Worm (Caenorhabditis elegans) whole organism, late embryonic: Measurements from ENCODE around the gene srx-62.

Source experiments
- C08G9.2 ChIP-seq: sonication (generic microtip); optimal IDR thresholded peaks from 2 replicates; lab custom pipeline; 2016; ENCODE audit warnings: mild to moderate bottlenecking, missing genetic modification characterization, moderate library complexity, missing compliant biosample characterization
- K02D7.2 ChIP-seq: sonication (generic microtip); optimal IDR thresholded peaks from 2 replicates; lab custom pipeline; 2017; ENCODE audit warnings: mild to moderate bottlenecking, missing genetic modification characterization, missing compliant biosample characterization
- ama-1 ChIP-seq: fragments of 150-350 bp; optimal IDR thresholded peaks from 2 replicates; lab custom pipeline; 2014
- ceh-18 ChIP-seq: sonication (generic microtip); optimal IDR thresholded peaks from 2 replicates; lab custom pipeline; 2016; ENCODE audit warnings: missing genetic modification characterization, missing compliant biosample characterization
- ceh-19 ChIP-seq: fragments of 200-800 bp; sonication (Bioruptor generic); optimal IDR thresholded peaks from 2 replicates; lab custom pipeline; 2018; ENCODE audit warnings: mild to moderate bottlenecking, missing genetic modification characterization, missing compliant biosample characterization
- ceh-48 ChIP-seq: sonication (generic microtip); optimal IDR thresholded peaks from 2 replicates; lab custom pipeline; 2016; ENCODE audit warnings: missing genetic modification characterization, inconsistent platforms, missing compliant biosample characterization
- ceh-6 ChIP-seq: fragments of 200-800 bp; sonication (Bioruptor generic); optimal IDR thresholded peaks from 2 replicates; lab custom pipeline; 2018; ENCODE audit warnings: mild to moderate bottlenecking, missing genetic modification characterization, missing compliant biosample characterization
- ceh-9 ChIP-seq: sonication (generic microtip); optimal IDR thresholded peaks from 2 replicates; lab custom pipeline; 2016; ENCODE audit warnings: mild to moderate bottlenecking, missing genetic modification characterization, inconsistent platforms, missing compliant biosample characterization
- dmd-4 ChIP-seq: sonication (generic microtip); optimal IDR thresholded peaks from 2 replicates; lab custom pipeline; 2016; ENCODE audit warnings: borderline replicate concordance, missing genetic modification characterization, missing compliant biosample characterization
- dve-1 ChIP-seq: sonication (generic microtip); optimal IDR thresholded peaks from 2 replicates; lab custom pipeline; 2017; ENCODE audit warnings: antibody characterized with exemption, mild to moderate bottlenecking, missing genetic modification characterization, missing compliant biosample characterization
- elt-2 ChIP-seq: sonication (generic microtip); optimal IDR thresholded peaks from 2 replicates; lab custom pipeline; 2016; ENCODE audit warnings: missing genetic modification reagents, missing genetic modification characterization, missing compliant biosample characterization
- elt-4 ChIP-seq: sonication (generic microtip); optimal IDR thresholded peaks from 2 replicates; lab custom pipeline; 2016; ENCODE audit warnings: missing genetic modification characterization, missing compliant biosample characterization
- eyg-1 ChIP-seq: sonication (generic microtip); optimal IDR thresholded peaks from 2 replicates; lab custom pipeline; 2016; ENCODE audit warnings: missing genotype, missing genetic modification characterization, missing compliant biosample characterization
- fax-1 ChIP-seq: sonication (generic microtip); optimal IDR thresholded peaks from 2 replicates; lab custom pipeline; 2016; ENCODE audit warnings: missing genotype, missing genetic modification characterization, missing compliant biosample characterization
- fkh-10 ChIP-seq: fragments of 150-350 bp; optimal IDR thresholded peaks from 2 replicates; lab custom pipeline; 2014; ENCODE audit warnings: missing biosample characterization, missing genetic modification reagents, missing genetic modification characterization
- gmeb-2 ChIP-seq: sonication (generic microtip); optimal IDR thresholded peaks from 2 replicates; lab custom pipeline; 2016; ENCODE audit warnings: missing genetic modification characterization, inconsistent platforms, missing compliant biosample characterization
- hlh-15 ChIP-seq: sonication (generic microtip); optimal IDR thresholded peaks from 2 replicates; lab custom pipeline; 2016; ENCODE audit warnings: missing genetic modification characterization, missing compliant biosample characterization
- hlh-30 ChIP-seq: sonication (generic microtip); optimal IDR thresholded peaks from 2 replicates; lab custom pipeline; 2017; ENCODE audit warnings: antibody characterized with exemption, missing genetic modification characterization, missing compliant biosample characterization; ENCODE audit not compliant: insufficient read depth
- lim-6 ChIP-seq: sonication (generic microtip); optimal IDR thresholded peaks from 2 replicates; lab custom pipeline; 2016; ENCODE audit warnings: missing genetic modification characterization, missing compliant biosample characterization
- lin-11 ChIP-seq: fragments of 200-800 bp; sonication (Bioruptor generic); optimal IDR thresholded peaks from 2 replicates; lab custom pipeline; 2018; ENCODE audit warnings: mild to moderate bottlenecking, missing genetic modification characterization, missing compliant biosample characterization
- madf-2 ChIP-seq: sonication (generic microtip); optimal IDR thresholded peaks from 2 replicates; lab custom pipeline; 2017; ENCODE audit warnings: missing genetic modification characterization, missing compliant biosample characterization
- nhr-11 ChIP-seq: fragments of 150-350 bp; optimal IDR thresholded peaks from 2 replicates; lab custom pipeline; 2014; ENCODE audit warnings: missing biosample characterization, missing genetic modification characterization
- nhr-232 ChIP-seq: sonication (generic microtip); optimal IDR thresholded peaks from 2 replicates; lab custom pipeline; 2016; ENCODE audit warnings: missing genetic modification characterization, missing compliant biosample characterization
- odd-2 ChIP-seq: sonication (generic microtip); optimal IDR thresholded peaks from 2 replicates; lab custom pipeline; 2017; ENCODE audit warnings: antibody characterized with exemption, mild to moderate bottlenecking, missing genetic modification characterization, missing compliant biosample characterization
- pag-3 ChIP-seq: sonication (generic microtip); optimal IDR thresholded peaks from 2 replicates; lab custom pipeline; 2016; ENCODE audit warnings: missing compliant biosample characterization, missing genetic modification characterization, borderline replicate concordance
- pqm-1 ChIP-seq: sonication (generic microtip); optimal IDR thresholded peaks from 2 replicates; lab custom pipeline; 2016; ENCODE audit warnings: missing genetic modification characterization, missing compliant biosample characterization
- ref-2 ChIP-seq: sonication (generic microtip); optimal IDR thresholded peaks from 2 replicates; lab custom pipeline; 2016; ENCODE audit warnings: missing genetic modification characterization, missing compliant biosample characterization
- rnt-1 ChIP-seq: sonication (generic microtip); optimal IDR thresholded peaks from 2 replicates; lab custom pipeline; 2016; ENCODE audit warnings: missing genetic modification characterization, missing compliant biosample characterization
- sdc-2 ChIP-seq: sonication (generic microtip); optimal IDR thresholded peaks from 2 replicates; lab custom pipeline; 2016; ENCODE audit warnings: missing genotype, missing genetic modification characterization, missing compliant biosample characterization
- sox-2 ChIP-seq: fragments of 200-800 bp; sonication (Bioruptor generic); IDR thresholded peaks from 2 replicates; pipeline ENCODE4 v1.3.6; 2022; ENCODE audit warnings: missing genetic modification reagents, missing genetic modification characterization, missing compliant biosample characterization
- syd-9 ChIP-seq: sonication (generic microtip); optimal IDR thresholded peaks from 2 replicates; lab custom pipeline; 2016; ENCODE audit warnings: mild to moderate bottlenecking, missing genetic modification characterization, moderate library complexity, missing compliant biosample characterization
- ttx-3 ChIP-seq: sonication (generic microtip); optimal IDR thresholded peaks from 2 replicates; lab custom pipeline; 2016; ENCODE audit warnings: missing genetic modification reagents, missing genetic modification characterization, missing compliant biosample characterization
- unc-42 ChIP-seq: sonication (generic microtip); optimal IDR thresholded peaks from 2 replicates; lab custom pipeline; 2016; ENCODE audit warnings: missing genotype, missing genetic modification characterization, missing compliant biosample characterization
- unc-55 ChIP-seq: sonication (generic microtip); optimal IDR thresholded peaks from 2 replicates; lab custom pipeline; 2017; ENCODE audit warnings: missing biosample characterization, missing genetic modification reagents, missing genetic modification characterization
- unc-86 ChIP-seq: sonication (generic microtip); optimal IDR thresholded peaks from 2 replicates; lab custom pipeline; 2016; ENCODE audit warnings: missing genetic modification characterization, missing compliant biosample characterization
- zip-5 ChIP-seq: sonication (generic microtip); optimal IDR thresholded peaks from 2 replicates; lab custom pipeline; 2016; ENCODE audit warnings: missing genetic modification characterization, missing compliant biosample characterization
- ztf-16 ChIP-seq: sonication (generic microtip); optimal IDR thresholded peaks from 2 replicates; lab custom pipeline; 2017; ENCODE audit warnings: missing genetic modification characterization, missing compliant biosample characterization

The srx-62 gene

DNA sequence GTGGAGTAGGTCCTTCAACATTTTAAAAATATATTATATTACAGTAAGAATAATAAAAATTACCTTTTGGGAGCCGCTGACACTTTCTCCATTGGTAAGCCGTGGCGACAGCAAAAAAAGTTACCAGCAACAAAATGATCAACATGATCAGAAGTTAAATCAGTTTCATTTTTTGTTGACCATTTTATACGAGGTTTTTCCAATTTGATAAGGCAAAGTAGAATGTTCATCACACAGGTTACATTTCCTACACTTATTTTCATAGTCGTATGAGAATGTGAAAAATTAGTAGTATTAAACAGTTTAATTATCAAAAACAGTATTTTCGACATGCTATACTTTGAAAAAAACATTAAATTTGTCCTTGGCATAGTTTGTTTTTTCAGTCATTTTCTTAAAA is 22.9 kb downstream of the srx-62 start, which contains the start of gene cyp-34A10:
Gene cyp-34A10 (minus strand): TSS at position 146 of the 400 bp plus-strand sequence.
- no peak for TF ChIP-seq fax-1 (tag; lab: Kevin White, UChicago)
- TF ChIP-seq ceh-48 (tag; lab: Kevin White, UChicago) = no peak
- no peak for TF ChIP-seq ceh-9 (tag; lab: Kevin White, UChicago)
- no peak for TF ChIP-seq sox-2 (GFP tag; lab: Robert Waterston, UW)
- no peak for TF ChIP-seq zip-5
- no peak for TF ChIP-seq odd-2 (tag; lab: Kevin White, UChicago)
- TF ChIP-seq lim-6 (tag; lab: Kevin White, UChicago) = no peak
- TF ChIP-seq ama-1 (lab: Kevin White, UChicago) = no peak
- no peak for TF ChIP-seq ref-2 (tag; lab: Kevin White, UChicago)
- TF ChIP-seq unc-42 (tag; lab: Kevin White, UChicago) = no peak
- TF ChIP-seq unc-55 = no peak
- TF ChIP-seq ttx-3 (tag; lab: Kevin White, UChicago) = no peak
- TF ChIP-seq lin-11 (tag; lab: Kevin White, UChicago) = no peak
- TF ChIP-seq pag-3 (tag; lab: Kevin White, UChicago) = no peak
- no peak for TF ChIP-seq madf-2 (tag; lab: Kevin White, UChicago)
- TF ChIP-seq unc-86 (tag; lab: Kevin White, UChicago) = no peak
- no peak for TF ChIP-seq hlh-30 (tag; lab: Kevin White, UChicago)

ce11 chrV:3970410-3970809 is 25.3 kb downstream of the srx-62 start, which contains the start of gene cyp-34A9:
TSS of gene cyp-34A9 (minus strand) at chrV:3970540.
- TF ChIP-seq elt-2 (tag; lab: Kevin White, UChicago) = peak; percentile 2
- TF ChIP-seq lim-6 (tag; lab: Kevin White, UChicago) = no peak
- no peak for TF ChIP-seq pqm-1 (tag; lab: Kevin White, UChicago)

ce11 chrV:3969664-3970063 is 26.1 kb downstream of the srx-62 start:
- TF ChIP-seq ceh-19 = no peak
- no peak for TF ChIP-seq C08G9.2
- TF ChIP-seq elt-4 (tag; lab: Kevin White, UChicago) = no peak
- TF ChIP-seq ceh-6 = no peak
- no peak for TF ChIP-seq fkh-10 (GFP tag; lab: Kevin White, UChicago)
- no peak for TF ChIP-seq hlh-15 (tag; lab: Kevin White, UChicago)
- no peak for TF ChIP-seq unc-55
- TF ChIP-seq elt-2 (tag; lab: Kevin White, UChicago) = no peak
- TF ChIP-seq dve-1 (tag; lab: Kevin White, UChicago) = no peak
- TF ChIP-seq ztf-16 (tag; lab: Kevin White, UChicago) = no peak
- TF ChIP-seq dmd-4 (tag; lab: Kevin White, UChicago) = no peak
- TF ChIP-seq rnt-1 (tag; lab: Kevin White, UChicago) = no peak
- TF ChIP-seq syd-9 (tag; lab: Kevin White, UChicago) = no peak
- no peak for TF ChIP-seq sdc-2 (tag; lab: Kevin White, UChicago)
- no peak for TF ChIP-seq ceh-18

ce11 chrV:3968929-3969328 is 26.8 kb downstream of the srx-62 start:
- TF ChIP-seq gmeb-2 (tag; lab: Kevin White, UChicago) (no peak), nhr-11 (tag; lab: Kevin White, UChicago) (no peak), eyg-1 (tag; lab: Kevin White, UChicago) (no peak), K02D7.2 (tag; lab: Kevin White, UChicago) (no peak), ttx-3 (tag; lab: Kevin White, UChicago) (no peak), lim-6 (tag; lab: Kevin White, UChicago) (no peak), nhr-232 (tag; lab: Kevin White, UChicago) (no peak), unc-55 (no peak)
